Fruit fly (Drosophila melanogaster): Measurements from ENCODE around the gene Mrp4.
A peak's percentile ranks its signal among the peaks of the same experiment; 100 is the strongest.

Gene Mrp4

DNA sequence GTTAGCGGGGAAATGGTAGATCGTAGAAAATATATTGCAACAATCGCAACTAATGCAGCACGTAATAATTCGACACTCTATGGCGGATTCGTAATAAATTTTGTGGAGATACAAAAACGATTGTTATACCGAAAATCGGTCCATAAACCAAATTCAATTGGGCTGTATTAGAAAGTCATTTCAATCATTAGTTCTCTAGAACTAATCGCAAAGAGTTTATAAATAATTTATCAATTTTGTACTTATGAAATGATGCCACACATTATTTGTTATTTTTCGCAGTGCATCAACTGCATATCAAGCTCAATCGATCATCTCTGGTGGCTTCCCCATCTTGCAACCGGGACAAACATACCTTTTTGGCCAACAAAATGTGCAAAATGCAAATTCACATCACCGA, 43.4 kb downstream of the Mrp4 start:
- TF ChIP-seq gl (tag; optimal IDR thresholded peaks at IDR 0.05) (no peak), CG15710 (tag; optimal IDR thresholded peaks at IDR 0.05) (no peak), CG9948 (tag; optimal IDR thresholded peaks at IDR 0.05) (no peak), CG17806 (tag; optimal IDR thresholded peaks at IDR 0.05) (no peak), CG8301 (tag; optimal IDR thresholded peaks at IDR 0.05) (peak; percentile 14), CG14655 (GFP tag; optimal IDR thresholded peaks at IDR 0.05) (peak; percentile 5), fd96Ca (GFP tag; IDR thresholded peaks at IDR 0.05) (no peak)

DNA sequence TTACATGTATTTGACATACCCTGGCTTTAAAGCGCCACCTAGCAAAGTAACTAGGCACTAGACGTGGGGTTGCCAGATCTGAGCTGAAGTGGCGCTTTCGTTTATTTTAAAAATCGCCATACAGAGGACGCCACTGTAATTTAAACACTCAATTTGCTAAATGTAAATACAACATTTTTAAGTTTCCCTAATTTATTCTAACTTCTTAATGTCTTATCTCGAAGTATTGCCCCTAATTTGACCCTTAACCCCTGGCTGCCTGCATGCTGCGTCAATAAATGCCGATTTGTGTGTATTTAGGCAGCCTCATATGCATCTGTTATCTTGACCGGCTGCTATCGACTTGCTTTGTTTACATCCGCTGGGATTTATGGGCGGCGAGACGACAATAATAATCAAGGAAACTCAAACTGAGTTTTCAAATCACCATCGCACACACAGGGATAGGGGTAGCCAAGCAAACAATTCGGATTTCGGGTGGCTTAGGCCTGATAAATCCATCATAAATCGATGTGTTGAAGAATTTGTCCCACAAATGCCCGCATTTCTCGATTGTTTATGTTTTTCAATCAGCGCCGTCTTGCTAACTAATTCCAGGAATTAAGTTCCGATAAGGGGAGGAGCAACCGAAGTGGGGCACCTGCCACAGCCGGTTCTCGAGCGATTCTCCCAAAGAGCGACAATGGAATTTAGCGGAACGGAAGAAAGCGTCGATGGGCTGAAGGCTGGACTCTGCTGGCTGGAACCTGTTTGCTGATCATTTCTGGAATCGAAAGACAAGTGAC, 44.4 kb downstream of the Mrp4 start:
- peak; percentile 35 for TF ChIP-seq D1 (tag; optimal IDR thresholded peaks at IDR 0.05)
- no peak for TF ChIP-seq CG8159 (tag; optimal IDR thresholded peaks at IDR 0.05)
- no peak for TF ChIP-seq CG32121 (GFP tag; IDR thresholded peaks at IDR 0.05)
- TF ChIP-seq CG15710 (tag; optimal IDR thresholded peaks at IDR 0.05): peak; percentile 30
- no peak for TF ChIP-seq Pif1A (GFP tag; optimal IDR thresholded peaks at IDR 0.05)
- TF ChIP-seq Pif1B (GFP tag; optimal IDR thresholded peaks at IDR 0.05): no peak
- TF ChIP-seq Snoo (tag; optimal IDR thresholded peaks at IDR 0.05): peak; percentile 42

DNA sequence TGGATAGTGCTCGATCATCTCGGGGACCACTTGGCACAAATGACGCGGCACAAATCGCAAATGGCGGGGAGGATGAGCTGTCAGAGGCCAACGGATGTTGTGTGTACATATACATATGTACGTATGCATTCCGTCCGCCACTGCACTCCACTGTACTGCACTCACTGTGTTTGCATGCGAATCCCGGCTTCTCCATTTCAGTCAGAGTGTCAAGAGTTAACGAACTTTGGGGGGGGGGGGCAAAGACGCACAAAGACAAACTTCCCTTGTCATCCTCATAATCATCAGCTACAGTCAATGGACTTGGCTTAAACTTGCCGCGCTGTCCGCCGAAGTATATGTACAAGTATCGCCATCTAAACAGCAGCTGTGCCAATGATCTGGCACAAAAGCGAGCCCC, 45.1 kb downstream of the Mrp4 start:
- TF ChIP-seq CG10348 (GFP tag; IDR thresholded peaks at IDR 0.05): no peak
- peak; percentile 89 for TF ChIP-seq EcR (GFP tag; optimal IDR thresholded peaks at IDR 0.05)
- peak; percentile 24 for TF ChIP-seq CG13204 (GFP tag; optimal IDR thresholded peaks at IDR 0.05)
- TF ChIP-seq CG14655 (GFP tag; optimal IDR thresholded peaks at IDR 0.05): no peak
- 0 out of 3 replicates have a peak, but pooled peaks have one; percentile 12 for TF ChIP-seq CG4496 (GFP tag; IDR thresholded peaks at IDR 0.05)

DNA sequence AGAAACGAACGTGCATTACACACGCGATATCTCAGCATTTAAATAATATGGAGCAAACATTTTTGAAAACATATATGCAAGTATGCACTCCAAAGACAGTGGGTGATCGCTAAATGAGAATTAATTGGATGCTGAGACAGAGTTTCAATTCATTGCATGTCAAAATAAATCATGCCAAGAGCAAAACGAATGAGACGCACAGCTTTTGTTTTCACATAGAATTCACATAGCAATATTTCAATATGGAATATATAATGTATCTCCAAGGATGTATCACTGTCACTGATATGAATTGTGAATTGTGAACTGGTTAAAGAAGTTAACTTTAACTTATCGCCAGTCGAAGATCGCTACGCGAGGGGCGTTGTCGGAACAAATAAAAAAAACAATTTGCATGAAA, 45.5 kb downstream of the Mrp4 start:
- TF ChIP-seq D1 (tag; optimal IDR thresholded peaks at IDR 0.05) (no peak), CG12605 (GFP tag; IDR thresholded peaks at IDR 0.05) (no peak), CG34367 (tag; optimal IDR thresholded peaks at IDR 0.05) (peak; percentile 22), CG13204 (GFP tag; optimal IDR thresholded peaks at IDR 0.05) (no peak), CG8159 (tag; optimal IDR thresholded peaks at IDR 0.05) (peak; percentile 33), Pif1B (GFP tag; optimal IDR thresholded peaks at IDR 0.05) (peak; percentile 31), Ets98B (GFP tag; IDR thresholded peaks at IDR 0.05) (peak; percentile 39), fd96Ca (GFP tag; IDR thresholded peaks at IDR 0.05) (peak; percentile 46; the same call in 1 of the 3 replicates), Pif1A (GFP tag; optimal IDR thresholded peaks at IDR 0.05) (peak; percentile 39), CG17806 (tag; optimal IDR thresholded peaks at IDR 0.05) (peak; percentile 39), CG32121 (GFP tag; IDR thresholded peaks at IDR 0.05) (peak; percentile 56), CG10348 (GFP tag; IDR thresholded peaks at IDR 0.05) (no peak), EcR (GFP tag; optimal IDR thresholded peaks at IDR 0.05) (no peak), CG14655 (GFP tag; optimal IDR thresholded peaks at IDR 0.05) (peak; percentile 3), rn (GFP tag; IDR thresholded peaks at IDR 0.05) (no peak), CG8301 (tag; optimal IDR thresholded peaks at IDR 0.05) (peak; percentile 2), CG15710 (tag; optimal IDR thresholded peaks at IDR 0.05) (peak; percentile 36), Snoo (tag; optimal IDR thresholded peaks at IDR 0.05) (peak; percentile 37), gl (tag; optimal IDR thresholded peaks at IDR 0.05) (no peak), CG9948 (tag; optimal IDR thresholded peaks at IDR 0.05) (no peak), CG4496 (GFP tag; IDR thresholded peaks at IDR 0.05) (peak; percentile 63; the same call in 2 of the 3 replicates)

DNA sequence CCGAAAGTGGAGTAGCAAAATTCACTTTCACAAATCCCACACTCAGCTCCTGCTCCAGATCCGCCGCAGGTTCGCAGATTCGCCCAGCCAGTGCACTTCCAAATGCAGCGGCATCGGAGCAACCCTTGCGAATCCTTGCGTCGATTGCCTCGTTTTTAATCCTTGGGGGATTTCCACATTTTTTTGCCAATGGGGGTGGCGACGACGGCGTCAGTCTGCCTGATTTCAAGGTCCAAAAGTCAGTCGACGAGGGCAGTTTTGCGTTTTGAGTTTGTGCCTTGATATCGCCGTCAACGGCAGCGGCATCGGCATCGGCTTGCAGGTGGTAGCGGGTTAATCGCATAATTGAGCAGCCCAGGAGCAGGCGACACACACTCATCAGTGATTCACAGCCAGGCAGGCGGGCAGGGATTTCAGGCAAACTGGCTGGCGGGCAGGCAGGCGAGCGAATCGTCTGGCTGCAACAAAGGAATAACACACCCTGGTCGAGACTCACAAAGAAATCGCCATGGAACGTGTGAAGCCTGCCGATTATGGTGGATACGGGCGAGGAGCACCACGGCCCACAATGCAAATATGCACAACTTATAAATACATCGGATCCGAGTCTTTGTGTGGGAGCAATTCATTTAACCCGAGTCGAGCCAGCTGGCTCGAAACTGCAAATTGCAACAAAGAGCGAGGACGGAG, 46.5 kb downstream of the Mrp4 start:
- TF ChIP-seq Pif1A (GFP tag; optimal IDR thresholded peaks at IDR 0.05) (no peak), rn (GFP tag; IDR thresholded peaks at IDR 0.05) (no peak), CG34367 (tag; optimal IDR thresholded peaks at IDR 0.05) (no peak), CG8301 (tag; optimal IDR thresholded peaks at IDR 0.05) (no peak), Pif1B (GFP tag; optimal IDR thresholded peaks at IDR 0.05) (no peak), CG12605 (GFP tag; IDR thresholded peaks at IDR 0.05) (no peak), CG13204 (GFP tag; optimal IDR thresholded peaks at IDR 0.05) (peak; percentile 6), CG15710 (tag; optimal IDR thresholded peaks at IDR 0.05) (no peak), Ets98B (GFP tag; IDR thresholded peaks at IDR 0.05) (no peak), Snoo (tag; optimal IDR thresholded peaks at IDR 0.05) (no peak), CG17806 (tag; optimal IDR thresholded peaks at IDR 0.05) (no peak), CG9948 (tag; optimal IDR thresholded peaks at IDR 0.05) (no peak), D1 (tag; optimal IDR thresholded peaks at IDR 0.05) (no peak), EcR (GFP tag; optimal IDR thresholded peaks at IDR 0.05) (peak; percentile 71), CG4496 (GFP tag; IDR thresholded peaks at IDR 0.05) (no peak), CG32121 (GFP tag; IDR thresholded peaks at IDR 0.05) (no peak), fd96Ca (GFP tag; IDR thresholded peaks at IDR 0.05) (no peak), CG8159 (tag; optimal IDR thresholded peaks at IDR 0.05) (peak; percentile 26), gl (tag; optimal IDR thresholded peaks at IDR 0.05) (no peak)

DNA sequence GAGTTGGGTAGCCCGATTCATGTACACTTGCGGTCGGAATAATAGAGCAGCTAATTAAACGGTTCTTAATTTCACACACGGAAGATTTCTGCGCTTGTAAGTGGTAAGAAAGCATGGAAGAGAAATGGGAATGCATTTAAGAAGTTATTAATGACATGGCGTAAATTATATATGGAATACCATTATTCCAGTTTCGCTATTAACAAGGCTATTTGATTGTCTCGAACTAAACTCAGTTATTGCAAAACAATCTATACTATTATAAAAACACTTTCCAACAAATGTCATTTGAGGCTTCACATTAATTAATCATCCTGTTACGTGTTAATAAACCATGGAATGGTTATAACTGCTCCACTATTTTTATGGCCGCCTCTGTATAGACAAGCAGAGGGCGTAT, 47.2 kb downstream of the Mrp4 start:
- peak; percentile 63 for TF ChIP-seq CG8301 (tag; optimal IDR thresholded peaks at IDR 0.05)
- TF ChIP-seq Snoo (tag; optimal IDR thresholded peaks at IDR 0.05): no peak
- no peak for TF ChIP-seq CG12605 (GFP tag; IDR thresholded peaks at IDR 0.05)
- TF ChIP-seq Pif1A (GFP tag; optimal IDR thresholded peaks at IDR 0.05): no peak
- TF ChIP-seq CG32121 (GFP tag; IDR thresholded peaks at IDR 0.05): peak; percentile 28; the same call in 1 of the 2 replicates
- TF ChIP-seq CG14655 (GFP tag; optimal IDR thresholded peaks at IDR 0.05): peak; percentile 76
- TF ChIP-seq CG17806 (tag; optimal IDR thresholded peaks at IDR 0.05): peak; percentile 21
- TF ChIP-seq Pif1B (GFP tag; optimal IDR thresholded peaks at IDR 0.05): peak; percentile 29
- TF ChIP-seq CG13204 (GFP tag; optimal IDR thresholded peaks at IDR 0.05): no peak
- TF ChIP-seq EcR (GFP tag; optimal IDR thresholded peaks at IDR 0.05): no peak
- peak; percentile 55 for TF ChIP-seq CG9948 (tag; optimal IDR thresholded peaks at IDR 0.05)
- TF ChIP-seq fd96Ca (GFP tag; IDR thresholded peaks at IDR 0.05): no peak
- TF ChIP-seq gl (tag; optimal IDR thresholded peaks at IDR 0.05): no peak
- peak; percentile 4; the same call in 1 of the 3 replicates for TF ChIP-seq CG4496 (GFP tag; IDR thresholded peaks at IDR 0.05)
- TF ChIP-seq D1 (tag; optimal IDR thresholded peaks at IDR 0.05): no peak
- TF ChIP-seq CG8159 (tag; optimal IDR thresholded peaks at IDR 0.05): peak; percentile 36
- peak; percentile 47 for TF ChIP-seq CG15710 (tag; optimal IDR thresholded peaks at IDR 0.05)
- TF ChIP-seq rn (GFP tag; IDR thresholded peaks at IDR 0.05): no peak
- no peak for TF ChIP-seq Ets98B (GFP tag; IDR thresholded peaks at IDR 0.05)
- no peak for TF ChIP-seq CG10348 (GFP tag; IDR thresholded peaks at IDR 0.05)
- peak; percentile 24 for TF ChIP-seq CG34367 (tag; optimal IDR thresholded peaks at IDR 0.05)
